Worm (Caenorhabditis elegans) whole organism, midembryonic: ENCODE results near the gene sym-3.

Source experiments
- flt-1 ChIP-seq: fragments of 200-800 bp; sonication (Bioruptor generic); IDR thresholded peaks from 2 replicates; pipeline ENCODE4 v1.3.6; 2022; ENCODE audit warnings: missing genetic modification characterization, missing compliant biosample characterization
- klf-2 ChIP-seq: fragments of 200-800 bp; sonication (Bioruptor generic); conservative IDR thresholded peaks from 2 replicates; pipeline ENCODE4 v1.3.6; 2022; ENCODE audit warnings: missing genetic modification reagents, missing genetic modification characterization, missing compliant biosample characterization
- tab-1 ChIP-seq: fragments of 200-800 bp; sonication (Bioruptor generic); IDR thresholded peaks from 2 replicates; pipeline ENCODE4 v1.3.6; 2022; ENCODE audit warnings: missing genetic modification characterization, missing compliant biosample characterization
- ztf-23 ChIP-seq: fragments of 200-800 bp; sonication (Bioruptor generic); IDR thresholded peaks from 2 replicates; pipeline ENCODE4 v1.3.6; 2022; ENCODE audit warnings: missing genetic modification reagents, missing genetic modification characterization, missing compliant biosample characterization

DNA sequence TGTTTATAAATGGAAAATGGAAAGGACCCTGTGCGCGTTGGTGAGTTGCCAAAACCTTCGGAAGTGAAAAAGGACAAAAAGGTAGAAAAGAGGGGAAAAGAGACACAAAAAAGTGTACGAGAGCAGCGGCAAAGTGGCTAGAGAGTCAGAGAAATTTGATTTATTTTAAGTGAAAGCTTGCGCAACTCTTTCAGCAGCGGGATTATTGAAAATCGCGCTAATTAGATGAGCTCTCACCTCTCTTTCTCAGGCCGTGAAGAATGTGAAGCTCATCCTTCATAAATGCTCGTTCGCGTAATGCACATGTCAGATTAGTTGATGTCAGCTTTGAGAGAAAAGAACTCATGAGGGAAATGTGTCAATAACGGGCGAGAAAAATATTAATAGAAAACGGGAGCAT is 25.7 kb downstream of the sym-3 start:
- no peak for TF ChIP-seq tab-1
- TF ChIP-seq ztf-23 (GFP tag; lab: Robert Waterston, UW), result no peak
- TF ChIP-seq flt-1, result no peak
- TF ChIP-seq klf-2 (GFP tag; lab: Robert Waterston, UW), result no peak
